Worm (Caenorhabditis elegans) whole organism, mixed stage, embryonic: ENCODE data around the gene pfk-1.1.

ENCODE experiments used
- ceh-83 ChIP-seq: fragments of 200-800 bp; sonication (Bioruptor generic); optimal IDR thresholded peaks from 2 replicates; lab custom pipeline; 2018; ENCODE audit warnings: mild to moderate bottlenecking, missing genetic modification characterization, missing compliant biosample characterization
- elt-3 ChIP-seq: fragments of 150-350 bp; optimal IDR thresholded peaks from 2 replicates; lab custom pipeline; 2014; ENCODE audit warnings: missing biosample characterization, missing genetic modification characterization
- mep-1 ChIP-seq: fragments of 150-350 bp; optimal IDR thresholded peaks from 2 replicates; lab custom pipeline; 2017; ENCODE audit warnings: missing biosample characterization, missing genetic modification reagents, missing genetic modification characterization, inconsistent platforms
- mls-2 ChIP-seq: sonication (generic microtip); optimal IDR thresholded peaks from 2 replicates; lab custom pipeline; 2016; ENCODE audit warnings: mild to moderate bottlenecking, missing genetic modification characterization, moderate library complexity, missing compliant biosample characterization
- nhr-237 ChIP-seq: fragments of 150-350 bp; optimal IDR thresholded peaks from 2 replicates; lab custom pipeline; 2014; ENCODE audit warnings: missing biosample characterization, missing genetic modification characterization
- nhr-28 ChIP-seq: fragments of 150-350 bp; optimal IDR thresholded peaks from 2 replicates; lab custom pipeline; 2014; ENCODE audit warnings: missing biosample characterization, missing genetic modification characterization
- nhr-76 ChIP-seq: sonication (generic microtip); optimal IDR thresholded peaks from 2 replicates; lab custom pipeline; 2017; ENCODE audit warnings: missing biosample characterization, missing genetic modification characterization
- pha-4 ChIP-seq: fragments of 150-350 bp; optimal IDR thresholded peaks from 2 replicates; lab custom pipeline; 2018; ENCODE audit warnings: missing biosample characterization, missing genetic modification reagents, missing genetic modification characterization
- unc-39 ChIP-seq: fragments of 150-350 bp; optimal IDR thresholded peaks from 2 replicates; lab custom pipeline; 2014; ENCODE audit warnings: missing biosample characterization, missing genetic modification characterization

ce11 chrX:2939526-2939925 is 1.1 kb upstream of the pfk-1.1 start:
- TF ChIP-seq pha-4 (tag; lab: Kevin White, UChicago) (no peak), mep-1 (tag; lab: Kevin White, UChicago) (no peak), unc-39 (no peak), nhr-28 (tag; lab: Kevin White, UChicago) (no peak), ceh-83 (GFP tag; lab: Kevin White, UChicago) (no peak), elt-3 (tag; lab: Kevin White, UChicago) (no peak), mls-2 (tag; lab: Kevin White, UChicago) (no peak), nhr-76 (no peak), nhr-237 (tag; lab: Kevin White, UChicago) (no peak)
